Fruit fly (Drosophila melanogaster) whole organism, prepupa: ENCODE measurements around the gene Cpr76Bd.

ENCODE experiments used
- CG3032 ChIP-seq: fragments of 200-800 bp; optimal IDR thresholded peaks from 2 replicates; lab custom pipeline; 2019; ENCODE audit warnings: missing biosample characterization, mild to moderate bottlenecking, missing genetic modification characterization, moderate library complexity
- CG6276 ChIP-seq: fragments of 200-800 bp; sonication (Bioruptor generic); optimal IDR thresholded peaks from 2 replicates; lab custom pipeline; 2017; ENCODE audit warnings: missing biosample characterization, mild to moderate bottlenecking, missing genetic modification characterization

DNA sequence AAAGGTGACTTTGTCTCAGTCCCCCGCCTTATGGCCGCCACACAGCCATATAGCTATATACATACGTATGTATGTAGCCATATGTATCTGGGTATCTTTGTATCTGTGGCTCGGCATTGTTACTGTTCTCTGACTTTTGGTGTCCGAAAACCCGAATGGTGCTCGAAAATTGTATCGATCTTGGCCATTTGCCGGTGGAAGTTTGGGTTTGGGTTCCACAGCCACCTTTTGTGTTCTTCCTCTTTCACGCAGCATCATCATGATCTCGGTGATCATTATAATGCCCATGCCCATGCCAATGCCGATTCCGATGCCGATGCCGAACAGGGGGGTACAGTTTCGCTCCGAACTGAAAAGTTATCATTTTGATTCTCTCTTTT lies 25.4 kb downstream of the Cpr76Bd start:
- TF ChIP-seq CG3032 (tag; lab: Kevin White, UChicago): no peak
- TF ChIP-seq CG6276 (GFP tag; lab: Kevin White, UChicago): no peak
